Worm (Caenorhabditis elegans) whole organism, L4/young adult: ENCODE results near the gene kin-36.

Source experiments
- W03F9.2 ChIP-seq: fragments of 150-350 bp; optimal IDR thresholded peaks from 2 replicates; lab custom pipeline; 2014; ENCODE audit warnings: missing biosample characterization, missing genetic modification characterization
- dao-5 ChIP-seq: sonication (generic microtip); optimal IDR thresholded peaks from 2 replicates; lab custom pipeline; 2016; ENCODE audit warnings: missing genotype, missing genetic modification characterization, moderate library complexity, missing compliant biosample characterization
- him-1 ChIP-seq: sonication (generic microtip); optimal IDR thresholded peaks from 2 replicates; lab custom pipeline; 2016; ENCODE audit warnings: missing genotype, missing genetic modification reagents, missing genetic modification characterization, missing compliant biosample characterization

DNA sequence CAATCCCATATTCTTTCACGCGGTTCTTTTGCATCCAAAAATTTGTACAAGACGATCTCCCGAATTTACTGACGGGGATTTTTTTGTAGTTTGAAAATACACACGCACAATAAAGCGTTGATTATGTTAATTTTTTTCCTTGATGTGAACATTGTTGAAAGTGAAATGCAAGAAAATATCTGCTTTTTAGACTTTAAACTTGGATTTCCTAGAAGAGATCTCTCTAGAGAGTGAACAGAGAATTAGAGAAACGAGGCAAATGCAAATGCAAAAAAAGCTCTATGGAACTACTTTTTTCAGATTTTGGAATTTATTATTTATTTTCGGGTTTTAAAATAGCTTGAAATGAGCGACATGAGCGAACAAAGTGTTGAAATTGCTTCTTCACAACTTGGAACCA, 13.7 kb upstream of the kin-36 start, which contains the start of gene F29B9.1:
- TF ChIP-seq him-1 (tag; lab: Kevin White, UChicago) (no peak), dao-5 (no peak), W03F9.2 (tag; lab: Kevin White, UChicago) (no peak)
